Fruit fly (Drosophila melanogaster) S2 (cell line): ENCODE data around the gene Scm.

Experiments used
- CG8478 ChIP-seq: fragments of >200 bp; optimal IDR thresholded peaks from 2 replicates; lab custom pipeline; 2018
- CTCF ChIP-seq, 2 experiments: fragments of >200 bp; optimal IDR thresholded peaks; 2 replicates each; lab custom pipeline; 2018

Gene Scm

dm6 chr3R:9590952-9591532, 46.4 kb downstream of the Scm start, which contains the start of the genes bocks and CG8312:
bocks (minus strand) TSS chr3R:9591002.
CG8312 (plus strand) TSS chr3R:9591309.
- TF ChIP-seq CTCF (optimal IDR thresholded peaks at IDR 0.05; lab: Kevin White, UChicago), result peak; percentile 4 to 35
- TF ChIP-seq CG8478, result no peak

- TF ChIP-seq CTCF (optimal IDR thresholded peaks at IDR 0.05; lab: Kevin White, UChicago) (peak; percentile 4 to 31), CG8478 (no peak)
Measured at dm6 chr3R:9586663-9587248, 50.7 kb downstream of the Scm start, which contains the start of gene P58IPK. P58IPK (plus strand) TSS chr3R:9586942.
